Worm (Caenorhabditis elegans) whole organism, young adult: ENCODE results near the gene T27E7.9.

Experiments
- B0019.2 ChIP-seq: fragments of 200-800 bp; sonication (Bioruptor generic); conservative IDR thresholded peaks from 2 replicates; pipeline ENCODE4 v1.3.6; 2022; ENCODE audit warnings: missing genetic modification reagents, missing genetic modification characterization, missing compliant biosample characterization
- B0261.1 ChIP-seq: sonication (generic microtip); optimal IDR thresholded peaks from 2 replicates; lab custom pipeline; 2016; ENCODE audit warnings: mild to moderate bottlenecking, missing genetic modification characterization, moderate library complexity, missing compliant biosample characterization
- C17E4.6 ChIP-seq: fragments of 200-800 bp; sonication (Bioruptor generic); IDR thresholded peaks from 2 replicates; pipeline ENCODE4 v1.3.6; 2022; ENCODE audit warnings: missing genetic modification reagents, missing genetic modification characterization, missing compliant biosample characterization
- F10E7.11 ChIP-seq: sonication (generic microtip); optimal IDR thresholded peaks from 2 replicates; lab custom pipeline; 2017; ENCODE audit warnings: mild to moderate bottlenecking, missing genetic modification characterization, moderate library complexity, missing compliant biosample characterization
- F23B12.7 ChIP-seq: sonication (generic microtip); optimal IDR thresholded peaks from 2 replicates; lab custom pipeline; 2017; ENCODE audit warnings: missing genetic modification characterization, mild to moderate bottlenecking, missing compliant biosample characterization, antibody characterized with exemption, moderate library complexity; ENCODE audit not compliant: insufficient read depth
- F57C9.4 ChIP-seq: sonication (generic microtip); optimal IDR thresholded peaks from 2 replicates; lab custom pipeline; 2017; ENCODE audit warnings: mild to moderate bottlenecking, missing genetic modification characterization, missing compliant biosample characterization
- K12H6.12 ChIP-seq: fragments of 200-800 bp; sonication (Bioruptor generic); optimal IDR thresholded peaks from 2 replicates; lab custom pipeline; 2018; ENCODE audit warnings: mild to moderate bottlenecking, missing genetic modification characterization, missing compliant biosample characterization
- Y53F4B.3 ChIP-seq: fragments of 200-800 bp; sonication (Bioruptor generic); IDR thresholded peaks from 2 replicates; pipeline ENCODE4 v1.3.6; 2022; ENCODE audit warnings: missing genetic modification reagents, missing genetic modification characterization, missing compliant biosample characterization
- Y53G8AR.9 ChIP-seq: fragments of 200-800 bp; sonication (Bioruptor generic); conservative IDR thresholded peaks from 2 replicates; pipeline ENCODE4 v1.3.6; 2022; ENCODE audit warnings: missing genetic modification reagents, missing genetic modification characterization, missing compliant biosample characterization
- Y67H2A.10 ChIP-seq: fragments of 200-800 bp; sonication (Bioruptor generic); conservative IDR thresholded peaks from 2 replicates; pipeline ENCODE4 v1.3.6; 2022; ENCODE audit warnings: missing genetic modification reagents, missing genetic modification characterization, missing compliant biosample characterization
- aptf-2 ChIP-seq: fragments of 200-800 bp; sonication (Bioruptor generic); conservative IDR thresholded peaks from 2 replicates; pipeline ENCODE4 v1.3.6; 2022; ENCODE audit warnings: missing genetic modification reagents, missing genetic modification characterization, missing compliant biosample characterization
- aptf-3 ChIP-seq: fragments of 200-800 bp; sonication (Bioruptor generic); IDR thresholded peaks from 2 replicates; pipeline ENCODE4 v1.3.6; 2022; ENCODE audit warnings: missing genetic modification characterization, missing compliant biosample characterization
- bed-2 ChIP-seq: fragments of 200-800 bp; sonication (Bioruptor generic); IDR thresholded peaks from 2 replicates; pipeline ENCODE4 v1.3.6; 2022; ENCODE audit warnings: missing genetic modification reagents, missing genetic modification characterization, missing compliant biosample characterization
- ceh-40 ChIP-seq: fragments of 200-800 bp; sonication (Bioruptor generic); IDR thresholded peaks from 2 replicates; pipeline ENCODE4 v1.3.6; 2022; ENCODE audit warnings: missing genetic modification characterization, missing compliant biosample characterization
- ekl-4 ChIP-seq: fragments of 200-800 bp; sonication (Bioruptor generic); IDR thresholded peaks from 2 replicates; pipeline ENCODE4 v1.3.6; 2022; ENCODE audit warnings: missing genetic modification reagents, missing genetic modification characterization, missing compliant biosample characterization
- him-1 ChIP-seq: sonication (generic microtip); optimal IDR thresholded peaks from 2 replicates; lab custom pipeline; 2016; ENCODE audit warnings: missing genotype, missing genetic modification reagents, missing genetic modification characterization, missing compliant biosample characterization
- hlh-12 ChIP-seq: sonication (generic microtip); optimal IDR thresholded peaks from 2 replicates; lab custom pipeline; 2016; ENCODE audit warnings: missing genetic modification characterization, missing compliant biosample characterization
- hmg-20 ChIP-seq: fragments of 200-800 bp; sonication (Bioruptor generic); IDR thresholded peaks from 2 replicates; pipeline ENCODE4 v1.3.6; 2022; ENCODE audit warnings: missing genetic modification reagents, missing genetic modification characterization, missing compliant biosample characterization
- hrde-1 ChIP-seq: sonication (generic microtip); optimal IDR thresholded peaks from 2 replicates; lab custom pipeline; 2016; ENCODE audit warnings: missing genetic modification characterization, mild to moderate bottlenecking, missing compliant biosample characterization, moderate library complexity, missing genotype, missing genetic modification reagents, borderline replicate concordance
- hsf-1 ChIP-seq: fragments of 200-800 bp; sonication (Bioruptor generic); IDR thresholded peaks from 2 replicates; pipeline ENCODE4 v1.3.6; 2022; ENCODE audit warnings: missing genetic modification reagents, missing genetic modification characterization, missing compliant biosample characterization
- lag-1 ChIP-seq: fragments of 200-800 bp; sonication (Bioruptor generic); IDR thresholded peaks from 2 replicates; pipeline ENCODE4 v1.3.6; 2022; ENCODE audit warnings: missing genetic modification reagents, missing genetic modification characterization, missing compliant biosample characterization
- let-526 ChIP-seq: fragments of 200-800 bp; sonication (Bioruptor generic); IDR thresholded peaks from 2 replicates; pipeline ENCODE4 v1.3.6; 2022; ENCODE audit warnings: missing genetic modification reagents, missing genetic modification characterization, missing compliant biosample characterization
- lin-26 ChIP-seq: fragments of 200-800 bp; sonication (Bioruptor generic); IDR thresholded peaks from 2 replicates; pipeline ENCODE4 v1.3.6; 2022; ENCODE audit warnings: missing genetic modification reagents, missing genetic modification characterization, missing compliant biosample characterization
- lin-35 ChIP-seq, 3 experiments: fragments of 150-350 bp in 2 of 3; sonication (generic microtip) in 1 of 3; optimal IDR thresholded peaks; 2 replicates each; lab custom pipeline; 2014 to 2018; ENCODE audit warnings: missing biosample characterization in 3 of 3, missing genetic modification characterization in 3 of 3, missing genetic modification reagents in 3 of 3
- lin-40 ChIP-seq: sonication (generic microtip); optimal IDR thresholded peaks from 2 replicates; lab custom pipeline; 2016; ENCODE audit warnings: missing genetic modification characterization, mild to moderate bottlenecking, missing compliant biosample characterization, missing genotype, missing genetic modification reagents
- lir-1 ChIP-seq: fragments of 200-800 bp; sonication (Bioruptor generic); conservative IDR thresholded peaks from 2 replicates; pipeline ENCODE4 v1.3.6; 2022; ENCODE audit warnings: missing genetic modification reagents, missing genetic modification characterization, missing compliant biosample characterization
- lsl-1 ChIP-seq: fragments of 200-800 bp; sonication (Bioruptor generic); optimal IDR thresholded peaks from 2 replicates; lab custom pipeline; 2018; ENCODE audit warnings: mild to moderate bottlenecking, missing genetic modification characterization, moderate library complexity, missing compliant biosample characterization
- lsy-27 ChIP-seq: sonication (generic microtip); optimal IDR thresholded peaks from 2 replicates; lab custom pipeline; 2017; ENCODE audit warnings: missing genetic modification characterization, mild to moderate bottlenecking, missing compliant biosample characterization, antibody characterized with exemption, missing genotype, borderline replicate concordance; ENCODE audit not compliant: insufficient read depth
- madf-8 ChIP-seq: fragments of 200-800 bp; sonication (Bioruptor generic); conservative IDR thresholded peaks from 2 replicates; pipeline ENCODE4 v1.3.6; 2022; ENCODE audit warnings: missing genetic modification reagents, missing genetic modification characterization, missing compliant biosample characterization
- nfya-1 ChIP-seq: sonication (generic microtip); optimal IDR thresholded peaks from 2 replicates; lab custom pipeline; 2017; ENCODE audit warnings: antibody characterized with exemption, missing compliant biosample characterization, missing genetic modification characterization, borderline replicate concordance; ENCODE audit not compliant: insufficient read depth
- nfya-2 ChIP-seq: fragments of 200-800 bp; sonication (Bioruptor generic); IDR thresholded peaks from 2 replicates; pipeline ENCODE4 v1.3.6; 2022; ENCODE audit warnings: missing genetic modification reagents, missing genetic modification characterization, missing compliant biosample characterization
- nhr-120 ChIP-seq: fragments of 200-800 bp; sonication (Bioruptor generic); IDR thresholded peaks from 2 replicates; pipeline ENCODE4 v1.3.6; 2022; ENCODE audit warnings: missing genetic modification characterization, missing compliant biosample characterization
- nhr-27 ChIP-seq: fragments of 200-800 bp; sonication (Bioruptor generic); optimal IDR thresholded peaks from 2 replicates; lab custom pipeline; 2018; ENCODE audit warnings: mild to moderate bottlenecking, missing genetic modification characterization, moderate library complexity, missing compliant biosample characterization
- pbrm-1 ChIP-seq: fragments of 200-800 bp; sonication (Bioruptor generic); IDR thresholded peaks from 2 replicates; pipeline ENCODE4 v1.3.6; 2022; ENCODE audit warnings: missing genetic modification reagents, missing genetic modification characterization, missing compliant biosample characterization
- pha-4 ChIP-seq: fragments of 150-350 bp; sonication (generic microtip); optimal IDR thresholded peaks from 2 replicates; lab custom pipeline; 2014; ENCODE audit warnings: missing biosample characterization, missing genetic modification reagents, missing genetic modification characterization
- rcor-1 ChIP-seq: fragments of 200-800 bp; sonication (Bioruptor generic); IDR thresholded peaks from 2 replicates; pipeline ENCODE4 v1.3.6; 2022; ENCODE audit warnings: missing genetic modification reagents, missing genetic modification characterization, missing compliant biosample characterization
- sdz-38 ChIP-seq: sonication (generic microtip); optimal IDR thresholded peaks from 2 replicates; lab custom pipeline; 2016; ENCODE audit warnings: missing genotype, missing genetic modification characterization, missing compliant biosample characterization
- snpc-1.1 ChIP-seq: sonication (generic microtip); optimal IDR thresholded peaks from 2 replicates; lab custom pipeline; 2017; ENCODE audit warnings: missing genetic modification characterization, mild to moderate bottlenecking, missing compliant biosample characterization, antibody characterized with exemption, moderate library complexity, missing genotype, missing genetic modification reagents; ENCODE audit not compliant: insufficient read depth
- snpc-3.4 ChIP-seq: sonication (generic microtip); optimal IDR thresholded peaks from 2 replicates; lab custom pipeline; 2017; ENCODE audit warnings: missing genetic modification characterization, mild to moderate bottlenecking, missing compliant biosample characterization, antibody characterized with exemption, moderate library complexity, missing genotype, missing genetic modification reagents
- snpc-4 ChIP-seq, 5 experiments: fragments of 150-350 bp in 1 of 5; sonication (generic microtip) in 4 of 5; optimal IDR thresholded peaks; 2 replicates each; lab custom pipeline; 2014 to 2018; ENCODE audit warnings: missing genetic modification characterization in 5 of 5, missing biosample characterization in 3 of 5, antibody characterized with exemption in 2 of 5, mild to moderate bottlenecking in 2 of 5, missing compliant biosample characterization in 2 of 5, missing genotype in 2 of 5, moderate library complexity in 2 of 5, missing genetic modification reagents in 1 of 5
- somi-1 ChIP-seq: fragments of 200-800 bp; sonication (Bioruptor generic); optimal IDR thresholded peaks from 2 replicates; lab custom pipeline; 2018; ENCODE audit warnings: mild to moderate bottlenecking, missing genetic modification characterization, missing compliant biosample characterization
- sptf-2 ChIP-seq: fragments of 200-800 bp; sonication (Bioruptor generic); optimal IDR thresholded peaks from 2 replicates; lab custom pipeline; 2018; ENCODE audit warnings: mild to moderate bottlenecking, missing genetic modification characterization, missing compliant biosample characterization
- tbx-9 ChIP-seq: sonication (generic microtip); optimal IDR thresholded peaks from 2 replicates; lab custom pipeline; 2016; ENCODE audit warnings: borderline replicate concordance, missing genetic modification characterization, inconsistent platforms, missing compliant biosample characterization
- unc-62 ChIP-seq: fragments of 150-350 bp; optimal IDR thresholded peaks from 2 replicates; lab custom pipeline; 2014; ENCODE audit warnings: missing biosample characterization, missing genetic modification reagents, missing genetic modification characterization
- ztf-22 ChIP-seq: fragments of 200-800 bp; sonication (Bioruptor generic); optimal IDR thresholded peaks from 2 replicates; lab custom pipeline; 2018; ENCODE audit warnings: mild to moderate bottlenecking, missing genetic modification characterization, moderate library complexity, missing compliant biosample characterization
- ztf-28 ChIP-seq: fragments of 200-800 bp; sonication (Bioruptor generic); IDR thresholded peaks from 2 replicates; pipeline ENCODE4 v1.3.6; 2022; ENCODE audit warnings: missing genetic modification reagents, missing genetic modification characterization, missing compliant biosample characterization
- ztf-3 ChIP-seq: fragments of 200-800 bp; sonication (Bioruptor generic); optimal IDR thresholded peaks from 2 replicates; lab custom pipeline; 2018; ENCODE audit warnings: mild to moderate bottlenecking, missing genetic modification characterization, missing compliant biosample characterization

The T27E7.9 gene

DNA sequence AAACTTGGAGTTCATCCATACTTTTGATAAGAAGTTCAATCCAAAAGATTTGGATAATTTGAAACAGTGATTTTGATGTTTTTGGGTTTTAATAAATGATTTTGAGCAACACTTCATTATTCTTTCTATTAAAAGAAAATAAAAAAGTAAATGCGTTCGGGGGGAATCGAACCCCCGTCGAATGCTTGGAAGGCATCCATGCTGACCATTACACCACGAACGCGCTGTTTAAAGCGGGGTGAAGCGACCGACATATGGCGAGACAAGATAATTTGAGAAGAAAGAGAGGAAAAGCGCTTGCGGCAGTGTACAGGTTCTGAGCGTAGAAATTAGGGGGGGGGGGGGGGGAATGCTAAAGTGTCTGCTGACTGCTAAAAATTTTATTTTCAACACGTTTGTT is 27.3 kb upstream of the T27E7.9 start (continued):
- TF ChIP-seq somi-1 (GFP tag; lab: Kevin White, UChicago): no peak
- TF ChIP-seq bed-2 (GFP tag; lab: Robert Waterston, UW): no peak
- no peak for TF ChIP-seq tbx-9 (tag; lab: Kevin White, UChicago)
- peak; percentile 57 for TF ChIP-seq rcor-1 (GFP tag; lab: Robert Waterston, UW)
- TF ChIP-seq sdz-38: no peak
- TF ChIP-seq K12H6.12: no peak
- peak; percentile 46 for TF ChIP-seq hlh-12 (tag; lab: Kevin White, UChicago)
- TF ChIP-seq aptf-2 (GFP tag; lab: Robert Waterston, UW): no peak
- TF ChIP-seq hrde-1 (tag; lab: Kevin White, UChicago): no peak
- TF ChIP-seq lsy-27 (tag; lab: Kevin White, UChicago): peak; percentile 47
- no peak for TF ChIP-seq nhr-27 (tag; lab: Kevin White, UChicago)
- TF ChIP-seq lin-26 (GFP tag; lab: Robert Waterston, UW): peak; percentile 86
- no peak for TF ChIP-seq madf-8 (GFP tag; lab: Robert Waterston, UW)
- TF ChIP-seq B0019.2 (GFP tag; lab: Robert Waterston, UW): 0 out of 2 replicates have a peak, but pooled peaks have one; percentile 12
- TF ChIP-seq ztf-28: no peak
- TF ChIP-seq hmg-20 (GFP tag; lab: Robert Waterston, UW): peak; percentile 24; the same call in 1 of the 2 replicates
- no peak for TF ChIP-seq lag-1
- TF ChIP-seq ceh-40: no peak
- TF ChIP-seq pha-4 (tag; lab: Kevin White, UChicago): no peak
- no peak for TF ChIP-seq nfya-1 (tag; lab: Kevin White, UChicago)
- peak; percentile 8 for TF ChIP-seq lsl-1 (GFP tag; lab: Kevin White, UChicago)
- TF ChIP-seq him-1 (tag; lab: Kevin White, UChicago): peak; percentile 62
- peak; percentile 76 for TF ChIP-seq snpc-1.1
- TF ChIP-seq ztf-3 (GFP tag; lab: Kevin White, UChicago): no peak
- no peak for TF ChIP-seq unc-62
- TF ChIP-seq sptf-2 (GFP tag; lab: Kevin White, UChicago): no peak
- peak; percentile 78 for TF ChIP-seq B0261.1 (tag; lab: Kevin White, UChicago)
- no peak for TF ChIP-seq ztf-22 (GFP tag; lab: Kevin White, UChicago)
- no peak for TF ChIP-seq Y67H2A.10 (GFP tag; lab: Robert Waterston, UW)
- TF ChIP-seq lin-35 (GFP tag; optimal IDR thresholded peaks at IDR 0.05; lab: Kevin White, UChicago): no peak
- no peak for TF ChIP-seq F10E7.11 (tag; lab: Kevin White, UChicago)
- TF ChIP-seq let-526: no peak
- no peak for TF ChIP-seq nhr-120 (GFP tag; lab: Robert Waterston, UW)
- TF ChIP-seq C17E4.6: no peak
- TF ChIP-seq F23B12.7: peak; percentile 89
- peak; percentile 41 for TF ChIP-seq snpc-3.4 (tag; lab: Kevin White, UChicago)
- TF ChIP-seq pbrm-1: peak; percentile 77
- no peak for TF ChIP-seq hsf-1 (GFP tag; lab: Robert Waterston, UW)
- no peak for TF ChIP-seq Y53G8AR.9
- no peak for TF ChIP-seq lir-1
- peak; percentile 91 for TF ChIP-seq snpc-4 (GFP tag; optimal IDR thresholded peaks at IDR 0.05; lab: Kevin White, UChicago)
- TF ChIP-seq snpc-4 (tag; optimal IDR thresholded peaks at IDR 0.05; lab: Kevin White, UChicago): peak; percentile 44 to 97 (median 95)
- no peak for TF ChIP-seq Y53F4B.3 (GFP tag; lab: Robert Waterston, UW)
- no peak for TF ChIP-seq ekl-4 (GFP tag; lab: Robert Waterston, UW)
- no peak for TF ChIP-seq F57C9.4 (tag; lab: Kevin White, UChicago)
- no peak for TF ChIP-seq nfya-2
- TF ChIP-seq aptf-3 (GFP tag; lab: Robert Waterston, UW): no peak
- no peak for TF ChIP-seq lin-40 (tag; lab: Kevin White, UChicago)
